Worm (Caenorhabditis elegans) whole organism, late embryonic: ENCODE measurements around the gene srw-53.

Experiments used
- ama-1 ChIP-seq: fragments of 150-350 bp; optimal IDR thresholded peaks from 2 replicates; lab custom pipeline; 2014
- fax-1 ChIP-seq: sonication (generic microtip); optimal IDR thresholded peaks from 2 replicates; lab custom pipeline; 2016; ENCODE audit warnings: missing genotype, missing genetic modification characterization, missing compliant biosample characterization
- hlh-30 ChIP-seq: sonication (generic microtip); optimal IDR thresholded peaks from 2 replicates; lab custom pipeline; 2017; ENCODE audit warnings: antibody characterized with exemption, missing genetic modification characterization, missing compliant biosample characterization; ENCODE audit not compliant: insufficient read depth

ce11 chrV:15920273-15920672 is 23.0 kb upstream of the srw-53 start, which contains the start of gene F35E8.10:
- TF ChIP-seq hlh-30 (tag; lab: Kevin White, UChicago): no peak
- TF ChIP-seq ama-1 (lab: Kevin White, UChicago): no peak
- no peak for TF ChIP-seq fax-1
